Worm (Caenorhabditis elegans): Measurements from ENCODE around the gene smcr-8.

ce11 chrIII:5020924-5021323 lies 21.7 kb downstream of the smcr-8 start, which contains the start of gene mdt-11:
- no peak for TF ChIP-seq ztf-29 (GFP tag; IDR thresholded peaks at IDR 0.05)
- TF ChIP-seq med-1 (GFP tag; optimal IDR thresholded peaks at IDR 0.05; ENCODE audit: insufficient read depth): no peak
- no peak for TF ChIP-seq flt-1 (GFP tag; IDR thresholded peaks at IDR 0.05)
- no peak for TF ChIP-seq T22C8.4 (GFP tag; IDR thresholded peaks at IDR 0.05)
- no peak for TF ChIP-seq tab-1 (GFP tag; IDR thresholded peaks at IDR 0.05)
- no peak for TF ChIP-seq klf-2 (GFP tag; conservative IDR thresholded peaks at IDR 0.05)
- no peak for TF ChIP-seq ref-1 (GFP tag; conservative IDR thresholded peaks at IDR 0.05)
- TF ChIP-seq cog-1 (tag; optimal IDR thresholded peaks at IDR 0.05): no peak
